Fruit fly (Drosophila melanogaster): ENCODE data around the gene tow.

Gene tow

DNA sequence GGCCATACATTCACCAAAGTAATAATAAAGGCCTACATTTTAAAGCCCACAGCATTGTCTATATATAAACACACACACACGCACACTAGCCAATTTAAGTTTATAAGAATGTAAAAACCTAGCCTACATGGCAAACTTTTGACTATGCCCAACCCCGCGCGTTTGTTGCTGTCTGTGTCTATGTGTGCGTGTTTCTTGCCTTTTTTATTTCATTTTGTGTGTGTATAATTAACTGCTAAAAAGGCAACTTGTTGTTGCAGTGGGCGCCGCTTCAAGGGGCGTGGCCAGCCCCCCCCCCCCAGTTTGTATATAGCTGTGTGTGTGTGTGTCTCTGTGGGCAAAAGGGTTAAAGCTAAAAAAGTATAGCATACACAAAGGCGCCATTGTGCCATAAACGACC, 2.7 kb downstream of the tow start:
- no peak for TF ChIP-seq CG4730 (GFP tag; IDR thresholded peaks at IDR 0.05)
- TF ChIP-seq scrt (GFP tag; optimal IDR thresholded peaks at IDR 0.05): peak; percentile 56
- peak; percentile 36 for TF ChIP-seq Kr (GFP tag; optimal IDR thresholded peaks at IDR 0.05)
- peak; percentile 17 for TF ChIP-seq cg (GFP tag; optimal IDR thresholded peaks at IDR 0.05)
- TF ChIP-seq CG10959 (GFP tag; IDR thresholded peaks at IDR 0.05): peak; percentile 20; the same call in 1 of the 2 replicates
- TF ChIP-seq Med (GFP tag): peak; percentile 59
- no peak for TF ChIP-seq Camta (GFP tag; optimal IDR thresholded peaks at IDR 0.05)
- TF ChIP-seq bsh (GFP tag; optimal IDR thresholded peaks at IDR 0.05): no peak

DNA sequence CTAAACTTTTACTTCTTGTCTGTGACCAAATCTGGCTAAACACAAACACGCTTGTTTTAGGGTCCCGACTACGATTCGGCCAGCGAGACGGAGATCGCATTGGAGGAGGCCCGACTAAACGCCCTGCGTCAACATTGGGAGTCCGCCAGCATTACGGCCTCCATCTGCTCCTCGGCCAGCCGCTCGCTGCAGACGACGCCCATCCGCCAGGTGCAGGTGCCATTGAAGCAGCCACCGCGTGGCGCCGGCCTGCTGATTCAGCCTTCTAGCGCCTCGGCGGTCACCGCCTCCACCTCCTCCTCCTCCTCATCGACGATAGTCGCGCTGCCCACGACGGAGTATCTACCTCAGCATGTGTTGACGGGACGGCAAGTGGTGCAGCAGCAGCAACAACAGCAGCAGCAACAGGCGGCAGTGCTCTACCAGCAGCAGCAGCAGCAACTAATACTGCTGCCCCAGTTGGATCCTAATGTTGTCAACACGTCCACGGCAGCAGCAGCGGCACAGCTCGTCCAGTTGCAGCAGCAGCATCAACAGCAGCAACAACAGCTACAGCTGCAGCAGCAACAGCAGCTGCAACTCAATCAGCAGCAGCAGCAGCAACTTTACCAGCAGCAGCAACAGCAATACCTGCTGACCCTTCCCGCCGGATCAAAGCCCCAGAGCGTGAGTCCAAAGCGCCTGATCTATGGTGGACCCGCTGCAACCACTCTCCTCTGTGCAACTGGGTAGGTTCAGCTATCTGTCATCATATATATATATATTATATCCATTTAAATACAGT, 4.7 kb downstream of the tow start:
- TF ChIP-seq tap (tag; optimal IDR thresholded peaks at IDR 0.05): no peak
- no peak for TF ChIP-seq CG17829 (tag; optimal IDR thresholded peaks at IDR 0.05)
- TF ChIP-seq Lim3 (GFP tag; IDR thresholded peaks at IDR 0.05): no peak
- TF ChIP-seq CG11456 (GFP tag; IDR thresholded peaks at IDR 0.05): no peak
- TF ChIP-seq CG6854 (GFP tag; optimal IDR thresholded peaks at IDR 0.05): no peak
- 0 out of 3 replicates have a peak, but pooled peaks have one; percentile 15 for TF ChIP-seq CG16813 (GFP tag; IDR thresholded peaks at IDR 0.05; ENCODE audit: partially characterized antibody)
- no peak for TF ChIP-seq zen2 (GFP tag; IDR thresholded peaks at IDR 0.05; ENCODE audit: partially characterized antibody)
- TF ChIP-seq dmrt11E (tag; optimal IDR thresholded peaks at IDR 0.05): no peak
- TF ChIP-seq CG8478 (optimal IDR thresholded peaks at IDR 0.05): peak; percentile 51
- TF ChIP-seq ato (GFP tag; IDR thresholded peaks at IDR 0.05; ENCODE audit: partially characterized antibody): no peak
- no peak for TF ChIP-seq bcd (GFP tag; optimal IDR thresholded peaks at IDR 0.05)
- peak; percentile 57 for TF ChIP-seq Ets65A (GFP tag)
- TF ChIP-seq lola (GFP tag; optimal IDR thresholded peaks at IDR 0.05): no peak
- TF ChIP-seq mld (GFP tag; IDR thresholded peaks at IDR 0.05; ENCODE audit: partially characterized antibody): no peak
- TF ChIP-seq CG15269 (tag; optimal IDR thresholded peaks at IDR 0.05): no peak
- no peak for TF ChIP-seq NC2α (GFP tag; optimal IDR thresholded peaks at IDR 0.05)
- no peak for TF ChIP-seq ara (GFP tag; IDR thresholded peaks at IDR 0.05)
- TF ChIP-seq CG7556 (GFP tag; optimal IDR thresholded peaks at IDR 0.05): no peak
- TF ChIP-seq CG15601 (tag; optimal IDR thresholded peaks at IDR 0.05): no peak
- TF ChIP-seq prd (optimal IDR thresholded peaks at IDR 0.05): no peak
- TF ChIP-seq prd (GFP tag; IDR thresholded peaks at IDR 0.05): 0 out of 3 replicates have a peak, but pooled peaks have one; percentile 8
- TF ChIP-seq fd96Cb (tag; optimal IDR thresholded peaks at IDR 0.05): no peak
- no peak for TF ChIP-seq CG7928 (GFP tag; optimal IDR thresholded peaks at IDR 0.05)
- TF ChIP-seq Trl (optimal IDR thresholded peaks at IDR 0.05): no peak
- no peak for TF ChIP-seq Trl (GFP tag; optimal IDR thresholded peaks at IDR 0.05)
- TF ChIP-seq Elba2 (GFP tag; optimal IDR thresholded peaks at IDR 0.05): no peak
- no peak for TF ChIP-seq NFAT (GFP tag; IDR thresholded peaks at IDR 0.05)
- TF ChIP-seq CG7987 (GFP tag; optimal IDR thresholded peaks at IDR 0.05): no peak
- no peak for TF ChIP-seq CG6791 (GFP tag; IDR thresholded peaks at IDR 0.05; ENCODE audit: partially characterized antibody)
- no peak for TF ChIP-seq CG18262 (tag; optimal IDR thresholded peaks at IDR 0.05)
- peak; percentile 52 for TF ChIP-seq Med (GFP tag)
- no peak for TF ChIP-seq Nf-YA (GFP tag; IDR thresholded peaks at IDR 0.05)
- TF ChIP-seq D19B (GFP tag; optimal IDR thresholded peaks at IDR 0.05): no peak
- TF ChIP-seq CG5245 (GFP tag; optimal IDR thresholded peaks at IDR 0.05): no peak
- TF ChIP-seq CG3281 (GFP tag; optimal IDR thresholded peaks at IDR 0.05): no peak
- TF ChIP-seq ci (GFP tag; IDR thresholded peaks at IDR 0.05): no peak
- TF ChIP-seq CG31388 (GFP tag; optimal IDR thresholded peaks at IDR 0.05): no peak
- TF ChIP-seq CG16779 (GFP tag; IDR thresholded peaks at IDR 0.05): 0 out of 2 replicates have a peak, but pooled peaks have one; percentile 29
- no peak for TF ChIP-seq CG11093 (GFP tag; IDR thresholded peaks at IDR 0.05)
- TF ChIP-seq CG9876 (GFP tag; optimal IDR thresholded peaks at IDR 0.05): no peak
- TF ChIP-seq CTCF (GFP tag; optimal IDR thresholded peaks at IDR 0.05): no peak
- no peak for TF ChIP-seq CG34224 (GFP tag; IDR thresholded peaks at IDR 0.05; ENCODE audit: partially characterized antibody)
